Worm (Caenorhabditis elegans): ENCODE data around the gene parn-1.

DNA sequence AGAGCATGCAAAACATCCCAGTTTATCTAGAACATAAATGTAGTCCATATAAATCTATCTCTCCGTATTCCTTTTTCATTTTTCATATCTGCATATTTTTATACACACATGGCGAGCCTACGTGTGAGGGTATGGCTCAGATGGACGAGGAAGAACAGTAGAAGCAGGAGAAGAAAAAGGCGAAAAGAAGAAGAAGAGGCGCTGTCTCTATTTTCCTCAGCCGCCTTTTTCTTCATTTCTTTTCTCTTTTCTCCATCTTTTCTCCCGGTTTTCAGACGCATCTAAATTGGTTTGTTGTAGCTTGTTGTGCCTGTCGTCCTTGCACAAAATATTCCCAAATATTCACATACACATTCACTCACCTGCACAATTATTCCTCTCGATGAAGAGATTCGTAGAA lies 913 bp upstream of the parn-1 start, which contains the start of gene K10C8.4:
- TF ChIP-seq nfyb-1 (GFP tag; IDR thresholded peaks at IDR 0.05) (no peak), xnd-1 (tag; optimal IDR thresholded peaks at IDR 0.05) (no peak), ama-1 (optimal IDR thresholded peaks at IDR 0.05) (no peak), ama-1 (GFP tag; optimal IDR thresholded peaks at IDR 0.05) (no peak), atf-7 (tag; optimal IDR thresholded peaks at IDR 0.05) (no peak), dpl-1 (GFP tag; optimal IDR thresholded peaks at IDR 0.05) (no peak), tlf-1 (GFP tag; optimal IDR thresholded peaks at IDR 0.05) (no peak), pha-4 (tag; optimal IDR thresholded peaks at IDR 0.05) (no peak), die-1 (tag; optimal IDR thresholded peaks at IDR 0.05) (no peak), cebp-1 (GFP tag; IDR thresholded peaks at IDR 0.05) (no peak), cebp-1 (tag; optimal IDR thresholded peaks at IDR 0.05) (no peak), unc-62 (GFP tag; optimal IDR thresholded peaks at IDR 0.05) (no peak), ceh-58 (GFP tag; IDR thresholded peaks at IDR 0.05) (no peak), F57A8.1 (GFP tag; optimal IDR thresholded peaks at IDR 0.05) (no peak), akir-1 (GFP tag; optimal IDR thresholded peaks at IDR 0.05) (no peak)
